Worm (Caenorhabditis elegans): Measurements from ENCODE around the gene F01D5.2.

ce11 chrII:14044199-14044598 lies 45.3 kb upstream of the F01D5.2 start:
- 0 out of 2 replicates have a peak, but pooled peaks have one; percentile 17 for TF ChIP-seq flt-1 (GFP tag; IDR thresholded peaks at IDR 0.05)
- no peak for TF ChIP-seq T22C8.4 (GFP tag; IDR thresholded peaks at IDR 0.05)
- no peak for TF ChIP-seq ztf-29 (GFP tag; IDR thresholded peaks at IDR 0.05)
- no peak for TF ChIP-seq cog-1 (tag; optimal IDR thresholded peaks at IDR 0.05)
- no peak for TF ChIP-seq med-1 (GFP tag; optimal IDR thresholded peaks at IDR 0.05; ENCODE audit: insufficient read depth)
- no peak for TF ChIP-seq ref-1 (GFP tag; conservative IDR thresholded peaks at IDR 0.05)

Data from whole organism, midembryonic.